Fruit fly (Drosophila melanogaster): Measurements from ENCODE around the gene CG1637.

The CG1637 gene

dm6 chrX:10905047-10905446, 27.4 kb upstream of the CG1637 start (continued):
- TF ChIP-seq CG7928 (GFP tag; optimal IDR thresholded peaks at IDR 0.05), result no peak
- TF ChIP-seq Oaz (GFP tag; IDR thresholded peaks at IDR 0.05), result peak; percentile 33; the same call in 1 of the 2 replicates
- no peak for TF ChIP-seq CG14860 (GFP tag; IDR thresholded peaks at IDR 0.05; ENCODE audit: partially characterized antibody)
- TF ChIP-seq CG11723 (GFP tag; optimal IDR thresholded peaks at IDR 0.05), result peak; percentile 2
- TF ChIP-seq MTF-1 (GFP tag; optimal IDR thresholded peaks at IDR 0.05; ENCODE audit: borderline replicate concordance), result no peak
- TF ChIP-seq Hsf (GFP tag; optimal IDR thresholded peaks at IDR 0.05), result peak; percentile 74
- peak; percentile 72 for TF ChIP-seq CG13424 (tag; optimal IDR thresholded peaks at IDR 0.05)
- TF ChIP-seq unc-4 (GFP tag; IDR thresholded peaks at IDR 0.05; ENCODE audit: partially characterized antibody), result no peak
- TF ChIP-seq chinmo (GFP tag; IDR thresholded peaks at IDR 0.05; ENCODE audit: partially characterized antibody), result no peak
- peak; percentile 6 for TF ChIP-seq Atf3 (GFP tag; optimal IDR thresholded peaks at IDR 0.05)
- TF ChIP-seq CG1233 (GFP tag; optimal IDR thresholded peaks at IDR 0.05), result peak; percentile 51
- TF ChIP-seq CG3065 (GFP tag; optimal IDR thresholded peaks at IDR 0.05), result no peak
- peak; percentile 57 for TF ChIP-seq chn (GFP tag; optimal IDR thresholded peaks at IDR 0.05)
- TF ChIP-seq CG16815 (GFP tag; optimal IDR thresholded peaks at IDR 0.05), result peak; percentile 53
- TF ChIP-seq CG6813 (GFP tag; optimal IDR thresholded peaks at IDR 0.05), result peak; percentile 37
- peak; percentile 4 for TF ChIP-seq NK7.1 (GFP tag; optimal IDR thresholded peaks at IDR 0.05)
- TF ChIP-seq Jarid2 (GFP tag; optimal IDR thresholded peaks at IDR 0.05), result peak; percentile 35
- TF ChIP-seq ranshi (GFP tag; IDR thresholded peaks at IDR 0.05), result peak; percentile 41; the same call in 1 of the 2 replicates
- TF ChIP-seq luna (GFP tag; optimal IDR thresholded peaks at IDR 0.05), result no peak
- no peak; the same call in 1 of the 2 replicates for TF ChIP-seq CG3847 (GFP tag; IDR thresholded peaks at IDR 0.05)
- TF ChIP-seq stc (GFP tag; IDR thresholded peaks at IDR 0.05), result peak; percentile 16; the same call in 1 of the 2 replicates
- TF ChIP-seq fd96Cb (tag; optimal IDR thresholded peaks at IDR 0.05), result peak; percentile 79
- peak; percentile 64 for TF ChIP-seq az2 (GFP tag; optimal IDR thresholded peaks at IDR 0.05)
- TF ChIP-seq Atf6 (GFP tag; IDR thresholded peaks at IDR 0.05), result peak; percentile 39; the same call in 1 of the 2 replicates
- TF ChIP-seq CG3726 (GFP tag; IDR thresholded peaks at IDR 0.05), result 0 out of 3 replicates have a peak, but pooled peaks have one; percentile 31
- TF ChIP-seq CG13894 (tag; optimal IDR thresholded peaks at IDR 0.05), result no peak
- no peak for TF ChIP-seq B-H2 (GFP tag; optimal IDR thresholded peaks at IDR 0.05)
- peak; percentile 31; the same call in 1 of the 2 replicates for TF ChIP-seq CG32767 (GFP tag; IDR thresholded peaks at IDR 0.05)
- no peak for TF ChIP-seq CG18764 (GFP tag; optimal IDR thresholded peaks at IDR 0.05)
- peak; percentile 66 for TF ChIP-seq CG17385 (GFP tag; optimal IDR thresholded peaks at IDR 0.05)
- TF ChIP-seq CG17802 (tag; optimal IDR thresholded peaks at IDR 0.05), result peak; percentile 19
- peak; percentile 54 for TF ChIP-seq Xbp1 (GFP tag; optimal IDR thresholded peaks at IDR 0.05)
- TF ChIP-seq caup (GFP tag; optimal IDR thresholded peaks at IDR 0.05; ENCODE audit: severe bottlenecking), result peak; percentile 23
- peak; percentile 14 for TF ChIP-seq CG8281 (tag; optimal IDR thresholded peaks at IDR 0.05)
- TF ChIP-seq CG13624 (GFP tag; optimal IDR thresholded peaks at IDR 0.05), result no peak
- TF ChIP-seq bcd (GFP tag; optimal IDR thresholded peaks at IDR 0.05), result peak; percentile 67
- no peak for TF ChIP-seq CrebB (tag; optimal IDR thresholded peaks at IDR 0.05)
- TF ChIP-seq CG13123 (GFP tag; optimal IDR thresholded peaks at IDR 0.05), result no peak
- peak; percentile 49 for TF ChIP-seq Hmr (GFP tag; optimal IDR thresholded peaks at IDR 0.05)
- no peak for TF ChIP-seq ato (GFP tag; IDR thresholded peaks at IDR 0.05; ENCODE audit: partially characterized antibody)
- peak; percentile 81 for TF ChIP-seq CG2678 (tag; optimal IDR thresholded peaks at IDR 0.05)
- no peak for TF ChIP-seq Bgb (GFP tag; IDR thresholded peaks at IDR 0.05; ENCODE audit: partially characterized antibody)
- TF ChIP-seq CG17359 (tag; optimal IDR thresholded peaks at IDR 0.05), result peak; percentile 62

Measured in whole organism, embryonic.